Worm (Caenorhabditis elegans) whole organism, early embryonic: ENCODE measurements around the gene nphp-4.

Experiments used
- B0310.2 ChIP-seq: sonication (generic microtip); optimal IDR thresholded peaks from 2 replicates; lab custom pipeline; 2016; ENCODE audit warnings: mild to moderate bottlenecking, missing genetic modification characterization, missing compliant biosample characterization
- F13C5.2 ChIP-seq: sonication (generic microtip); optimal IDR thresholded peaks from 2 replicates; lab custom pipeline; 2017; ENCODE audit warnings: mild to moderate bottlenecking, missing genetic modification characterization, inconsistent platforms, missing compliant biosample characterization
- ama-1 ChIP-seq: fragments of 150-350 bp; optimal IDR thresholded peaks from 2 replicates; lab custom pipeline; 2014
- pes-1 ChIP-seq: fragments of 200-800 bp; sonication (Bioruptor generic); IDR thresholded peaks from 2 replicates; pipeline ENCODE4 v1.3.6; 2022; ENCODE audit warnings: missing genetic modification reagents, missing genetic modification characterization, missing compliant biosample characterization
- sea-1 ChIP-seq: fragments of 200-800 bp; sonication (Bioruptor generic); conservative IDR thresholded peaks from 2 replicates; pipeline ENCODE4 v1.3.6; 2022; ENCODE audit warnings: missing genetic modification characterization, missing compliant biosample characterization
- tra-4 ChIP-seq: sonication (generic microtip); optimal IDR thresholded peaks from 2 replicates; lab custom pipeline; 2017; ENCODE audit warnings: missing genetic modification characterization, missing compliant biosample characterization

- TF ChIP-seq sea-1 (GFP tag; lab: Robert Waterston, UW), result no peak
- no peak for TF ChIP-seq ama-1 (lab: Kevin White, UChicago)
- no peak for TF ChIP-seq B0310.2 (tag; lab: Kevin White, UChicago)
- TF ChIP-seq pes-1, result no peak
- TF ChIP-seq F13C5.2 (tag; lab: Kevin White, UChicago), result no peak
- no peak for TF ChIP-seq tra-4 (tag; lab: Kevin White, UChicago)
Measured at ce11 chrV:11862817-11863216, 19.3 kb upstream of the nphp-4 start, which contains the start of gene R13H4.6.
